Fruit fly (Drosophila melanogaster) whole organism, embryonic: ENCODE measurements around the gene CG10317.

Source experiments
- Abd-B ChIP-seq: fragments of 200-800 bp; sonication (Bioruptor generic); optimal IDR thresholded peaks from 2 replicates; lab custom pipeline; 2018; ENCODE audit warnings: missing biosample characterization, mild to moderate bottlenecking, missing genetic modification characterization, moderate library complexity
- CG11093 ChIP-seq: fragments of 200-800 bp; sonication (Bioruptor generic); IDR thresholded peaks from 3 replicates; pipeline ENCODE4 v1.3.6; 2022; ENCODE audit warnings: missing biosample characterization, missing genetic modification characterization
- CG12769 ChIP-seq: fragments of 200-800 bp; sonication (Bioruptor generic); optimal IDR thresholded peaks from 2 replicates; lab custom pipeline; 2019; ENCODE audit warnings: missing biosample characterization, mild to moderate bottlenecking, missing genetic modification characterization, moderate library complexity
- CG13424 ChIP-seq: fragments of 200-800 bp; sonication (Bioruptor generic); optimal IDR thresholded peaks from 2 replicates; lab custom pipeline; 2019; ENCODE audit warnings: missing biosample characterization, mild to moderate bottlenecking, missing genetic modification characterization, moderate library complexity
- CG14050 ChIP-seq: fragments of 200-800 bp; sonication (Bioruptor generic); IDR thresholded peaks from 3 replicates; pipeline ENCODE4 v1.3.6; 2022; ENCODE audit warnings: missing biosample characterization, missing genetic modification characterization
- CG17328 ChIP-seq: fragments of 200-800 bp; sonication (Bioruptor generic); IDR thresholded peaks from 2 replicates; pipeline ENCODE4 v1.3.6; 2022; ENCODE audit warnings: missing biosample characterization, missing genetic modification characterization
- CG2199 ChIP-seq: fragments of 200-800 bp; sonication (Bioruptor generic); IDR thresholded peaks from 3 replicates; pipeline ENCODE4 v1.3.6; 2022; ENCODE audit warnings: missing biosample characterization, missing genetic modification characterization
- CG32772 ChIP-seq: fragments of 200-800 bp; sonication (Bioruptor generic); IDR thresholded peaks from 2 replicates; pipeline ENCODE4 v1.3.6; 2022; ENCODE audit warnings: missing biosample characterization, missing genetic modification characterization
- CG4328 ChIP-seq: fragments of 200-800 bp; sonication (Bioruptor generic); optimal IDR thresholded peaks from 3 replicates; lab custom pipeline; 2017; ENCODE audit warnings: missing biosample characterization, missing genetic modification reagents, missing genetic modification characterization
- CG4707 ChIP-seq: fragments of 200-800 bp; sonication (Bioruptor generic); optimal IDR thresholded peaks from 2 replicates; lab custom pipeline; 2018; ENCODE audit warnings: missing biosample characterization, mild to moderate bottlenecking, missing genetic modification characterization, moderate library complexity
- CoRest ChIP-seq: fragments of 200-800 bp; sonication (Bioruptor generic); optimal IDR thresholded peaks from 3 replicates; lab custom pipeline; 2018; ENCODE audit warnings: missing biosample characterization, mild to moderate bottlenecking, missing genetic modification characterization, moderate library complexity
- Dbx ChIP-seq: fragments of 200-800 bp; sonication (Bioruptor generic); IDR thresholded peaks from 3 replicates; pipeline ENCODE4 v1.3.6; 2022; ENCODE audit warnings: missing biosample characterization, missing genetic modification characterization
- Dek ChIP-seq: fragments of 200-800 bp; sonication (Bioruptor generic); optimal IDR thresholded peaks from 3 replicates; lab custom pipeline; 2019; ENCODE audit warnings: missing biosample characterization, mild to moderate bottlenecking, missing genetic modification characterization, moderate library complexity
- E2f2 ChIP-seq: fragments of 200-800 bp; sonication (Bioruptor generic); IDR thresholded peaks from 2 replicates; pipeline ENCODE4 v1.3.6; 2022; ENCODE audit warnings: missing biosample characterization, missing genetic modification characterization
- Eip74EF ChIP-seq, 2 experiments: fragments of 200-800 bp in 1 of 2; fragments of >200 bp in 1 of 2; sonication (Bioruptor generic) in 1 of 2; optimal IDR thresholded peaks; 2 replicates each; lab custom pipeline; 2017 to 2019; ENCODE audit warnings: missing biosample characterization in 2 of 2, missing genetic modification characterization in 2 of 2, mild to moderate bottlenecking in 1 of 2, moderate library complexity in 1 of 2
- Ets65A ChIP-seq: fragments of 200-800 bp; sonication (Bioruptor generic); peaks from one replicate; lab custom pipeline; 2016; ENCODE audit warnings: missing biosample characterization, missing genetic modification characterization
- Kr ChIP-seq: fragments of 200-800 bp; sonication (Bioruptor generic); optimal IDR thresholded peaks from 2 replicates; lab custom pipeline; 2017; ENCODE audit warnings: missing biosample characterization, mild to moderate bottlenecking, missing genetic modification characterization
- Max ChIP-seq: fragments of 200-800 bp; sonication (Bioruptor generic); optimal IDR thresholded peaks from 2 replicates; lab custom pipeline; 2016; ENCODE audit warnings: missing biosample characterization, mild to moderate bottlenecking, missing genetic modification characterization
- NfI ChIP-seq: fragments of 200-800 bp; sonication (Bioruptor generic); optimal IDR thresholded peaks from 3 replicates; lab custom pipeline; 2018; ENCODE audit warnings: missing biosample characterization, mild to moderate bottlenecking, missing genetic modification characterization, moderate library complexity
- Oaz ChIP-seq: fragments of 200-800 bp; sonication (Bioruptor generic); IDR thresholded peaks from 2 replicates; pipeline ENCODE4 v1.3.6; 2022; ENCODE audit warnings: missing biosample characterization, missing genetic modification characterization
- Oli ChIP-seq: fragments of 200-800 bp; sonication (Bioruptor generic); optimal IDR thresholded peaks from 2 replicates; lab custom pipeline; 2018; ENCODE audit warnings: missing biosample characterization, mild to moderate bottlenecking, missing genetic modification characterization, moderate library complexity
- Rfx ChIP-seq: fragments of 200-800 bp; sonication (Bioruptor generic); IDR thresholded peaks from 2 replicates; pipeline ENCODE4 v1.3.6; 2022; ENCODE audit warnings: missing biosample characterization, missing genetic modification characterization
- Sin3A ChIP-seq: fragments of >200 bp; optimal IDR thresholded peaks from 2 replicates; lab custom pipeline; 2018
- Trl ChIP-seq, 3 experiments: fragments of >200 bp in 2 of 3; fragments of 200-800 bp in 1 of 3; sonication (Bioruptor generic) in 1 of 3; optimal IDR thresholded peaks; 2 replicates in 1 of 3; 3 replicates in 2 of 3; lab custom pipeline; 2016 to 2017; ENCODE audit warnings: missing biosample characterization in 1 of 3, missing genetic modification characterization in 1 of 3
- Xbp1 ChIP-seq: fragments of 200-800 bp; sonication (Bioruptor generic); optimal IDR thresholded peaks from 3 replicates; lab custom pipeline; 2016; ENCODE audit warnings: missing biosample characterization, mild to moderate bottlenecking, missing genetic modification characterization
- Xrp1 ChIP-seq: fragments of 200-800 bp; sonication (Bioruptor generic); IDR thresholded peaks from 2 replicates; pipeline ENCODE4 v1.3.6; 2022; ENCODE audit warnings: missing biosample characterization, missing genetic modification characterization
- amos ChIP-seq: fragments of 200-800 bp; sonication (Bioruptor generic); IDR thresholded peaks from 2 replicates; pipeline ENCODE4 v1.3.6; 2022; ENCODE audit warnings: missing biosample characterization, missing genetic modification characterization; ENCODE audit not compliant: partially characterized antibody
- ap ChIP-seq: fragments of 200-800 bp; sonication (Bioruptor generic); IDR thresholded peaks from 2 replicates; pipeline ENCODE4 v1.3.6; 2022; ENCODE audit warnings: missing biosample characterization, missing genetic modification characterization
- bcd ChIP-seq: fragments of 200-800 bp; sonication (Bioruptor generic); optimal IDR thresholded peaks from 2 replicates; lab custom pipeline; 2017; ENCODE audit warnings: missing biosample characterization, mild to moderate bottlenecking, missing genetic modification characterization
- cad ChIP-seq: fragments of >200 bp; optimal IDR thresholded peaks from 2 replicates; lab custom pipeline; 2017; ENCODE audit warnings: missing biosample characterization, missing genetic modification characterization
- caup ChIP-seq: fragments of 200-800 bp; sonication (Bioruptor generic); optimal IDR thresholded peaks from 3 replicates; lab custom pipeline; 2017; ENCODE audit warnings: missing biosample characterization, mild to moderate bottlenecking, missing genetic modification characterization, moderate library complexity; ENCODE audit not compliant: severe bottlenecking
- chinmo ChIP-seq: fragments of 200-800 bp; sonication (Bioruptor generic); IDR thresholded peaks from 4 replicates; pipeline ENCODE4 v1.3.6; 2022; ENCODE audit warnings: missing biosample characterization, missing genetic modification characterization; ENCODE audit not compliant: partially characterized antibody
- chn ChIP-seq: fragments of 200-800 bp; sonication (Bioruptor generic); optimal IDR thresholded peaks from 2 replicates; lab custom pipeline; 2016; ENCODE audit warnings: missing biosample characterization, missing genetic modification characterization
- dati ChIP-seq: fragments of 200-800 bp; sonication (Bioruptor generic); IDR thresholded peaks from 2 replicates; pipeline ENCODE4 v1.3.6; 2022; ENCODE audit warnings: missing biosample characterization, missing genetic modification characterization
- dm ChIP-seq: fragments of 200-800 bp; sonication (Bioruptor generic); optimal IDR thresholded peaks from 3 replicates; lab custom pipeline; 2016; ENCODE audit warnings: missing biosample characterization, missing genetic modification characterization
- dmrt99B ChIP-seq: fragments of 200-800 bp; sonication (Bioruptor generic); optimal IDR thresholded peaks from 2 replicates; lab custom pipeline; 2018; ENCODE audit warnings: missing biosample characterization, mild to moderate bottlenecking, missing genetic modification characterization, moderate library complexity
- esg ChIP-seq: fragments of 200-800 bp; sonication (Bioruptor generic); conservative IDR thresholded peaks from 2 replicates; pipeline ENCODE4 v1.3.6; 2022; ENCODE audit warnings: missing biosample characterization, missing genetic modification characterization
- fru ChIP-seq: fragments of >200 bp; optimal IDR thresholded peaks from 2 replicates; lab custom pipeline; 2017
- grau ChIP-seq: fragments of 200-800 bp; optimal IDR thresholded peaks from 3 replicates; lab custom pipeline; 2019; ENCODE audit warnings: missing biosample characterization, mild to moderate bottlenecking, missing genetic modification characterization, moderate library complexity
- grn ChIP-seq: fragments of 200-800 bp; sonication (Bioruptor generic); optimal IDR thresholded peaks from 3 replicates; lab custom pipeline; 2017; ENCODE audit warnings: missing biosample characterization, missing genetic modification characterization
- gt ChIP-seq: fragments of 200-800 bp; sonication (Bioruptor generic); IDR thresholded peaks from 2 replicates; pipeline ENCODE4 v1.3.6; 2022; ENCODE audit warnings: missing biosample characterization, missing genetic modification characterization
- jigr1 ChIP-seq: fragments of 200-800 bp; sonication (Bioruptor generic); IDR thresholded peaks from 3 replicates; pipeline ENCODE4 v1.3.6; 2022; ENCODE audit warnings: missing biosample characterization, missing genetic modification characterization
- mld ChIP-seq: fragments of 200-800 bp; sonication (Bioruptor generic); IDR thresholded peaks from 3 replicates; pipeline ENCODE4 v1.3.6; 2022; ENCODE audit warnings: missing biosample characterization, missing genetic modification characterization; ENCODE audit not compliant: partially characterized antibody
- row ChIP-seq: fragments of 200-800 bp; sonication (Bioruptor generic); IDR thresholded peaks from 3 replicates; pipeline ENCODE4 v1.3.6; 2022; ENCODE audit warnings: missing biosample characterization, missing genetic modification characterization
- sens ChIP-seq: fragments of 200-800 bp; sonication (Bioruptor generic); peaks from one replicate; lab custom pipeline; 2016; ENCODE audit warnings: missing biosample characterization, missing genetic modification characterization
- sim ChIP-seq: fragments of 200-800 bp; sonication (Bioruptor generic); IDR thresholded peaks from 2 replicates; pipeline ENCODE4 v1.3.6; 2022; ENCODE audit warnings: missing biosample characterization, missing genetic modification characterization
- tgo ChIP-seq: fragments of 200-800 bp; sonication (Bioruptor generic); IDR thresholded peaks from 3 replicates; pipeline ENCODE4 v1.3.6; 2022; ENCODE audit warnings: missing biosample characterization, missing genetic modification characterization
- tll ChIP-seq, 2 experiments: fragments of 200-800 bp in 1 of 2; fragments of >200 bp in 1 of 2; sonication (Bioruptor generic) in 1 of 2; optimal IDR thresholded peaks; 2 replicates each; lab custom pipeline; 2017 to 2019; ENCODE audit warnings: missing biosample characterization in 2 of 2, missing genetic modification characterization in 2 of 2, mild to moderate bottlenecking in 1 of 2, moderate library complexity in 1 of 2
- usp ChIP-seq: fragments of >200 bp; optimal IDR thresholded peaks from 2 replicates; lab custom pipeline; 2017; ENCODE audit warnings: missing biosample characterization, missing genetic modification characterization
- vvl ChIP-seq: fragments of 200-800 bp; sonication (Bioruptor generic); IDR thresholded peaks from 2 replicates; pipeline ENCODE4 v1.3.6; 2022; ENCODE audit warnings: missing biosample characterization, missing genetic modification characterization
- wdn ChIP-seq: fragments of 200-800 bp; sonication (Bioruptor generic); IDR thresholded peaks from 2 replicates; pipeline ENCODE4 v1.3.6; 2022; ENCODE audit warnings: missing biosample characterization, missing genetic modification characterization

Gene CG10317

dm6 chr3R:16368288-16368687 lies 2.0 kb downstream of the CG10317 start, which contains the start of gene js (continued):
- TF ChIP-seq bcd (GFP tag; lab: Kevin White, UChicago) = peak; percentile 8
- TF ChIP-seq Abd-B = no peak
- TF ChIP-seq CG4707 (GFP tag; lab: Kevin White, UChicago) = peak; percentile 25
- TF ChIP-seq CG12769 (tag; lab: Kevin White, UChicago) = peak; percentile 16
- TF ChIP-seq Kr (GFP tag; lab: Kevin White, UChicago) = no peak
- peak; percentile 16; the same call in 1 of the 2 replicates for TF ChIP-seq Xrp1
- TF ChIP-seq chinmo (GFP tag; lab: Robert Waterston, UW) = 0 out of 4 replicates have a peak, but pooled peaks have one; percentile 15
- no peak for TF ChIP-seq chn (GFP tag; lab: Kevin White, UChicago)
- no peak for TF ChIP-seq dmrt99B (tag; lab: Kevin White, UChicago)
- TF ChIP-seq E2f2 (GFP tag; lab: Robert Waterston, UW) = peak; percentile 21; the same call in 1 of the 2 replicates
- TF ChIP-seq tll (GFP tag; optimal IDR thresholded peaks at IDR 0.05; lab: Kevin White, UChicago) = no peak
- no peak for TF ChIP-seq amos (GFP tag; lab: Robert Waterston, UW)
- TF ChIP-seq CG13424 (tag; lab: Kevin White, UChicago) = peak; percentile 42
- peak; percentile 42 for TF ChIP-seq NfI (GFP tag; lab: Kevin White, UChicago)
- no peak for TF ChIP-seq grn (GFP tag; lab: Kevin White, UChicago)
- TF ChIP-seq dati (GFP tag; lab: Robert Waterston, UW) = no peak
- no peak for TF ChIP-seq gt (GFP tag; lab: Robert Waterston, UW)
- no peak for TF ChIP-seq CG2199 (GFP tag; lab: Robert Waterston, UW)
- TF ChIP-seq dm = no peak
- TF ChIP-seq ap (GFP tag; lab: Robert Waterston, UW) = 0 out of 2 replicates have a peak, but pooled peaks have one; percentile 11
- TF ChIP-seq jigr1 = no peak
- TF ChIP-seq Ets65A (GFP tag; lab: Kevin White, UChicago) = peak; percentile 27
- no peak for TF ChIP-seq fru (lab: Kevin White, UChicago)
- TF ChIP-seq CG32772 (GFP tag; lab: Robert Waterston, UW) = 0 out of 2 replicates have a peak, but pooled peaks have one; percentile 32
- no peak for TF ChIP-seq Dbx (GFP tag; lab: Robert Waterston, UW)
- TF ChIP-seq Oaz (GFP tag; lab: Robert Waterston, UW) = no peak
- no peak for TF ChIP-seq wdn (GFP tag; lab: Robert Waterston, UW)
- no peak for TF ChIP-seq Rfx (GFP tag; lab: Robert Waterston, UW)
- no peak for TF ChIP-seq grau (tag; lab: Kevin White, UChicago)
- TF ChIP-seq Oli (tag; lab: Kevin White, UChicago) = peak; percentile 43
- TF ChIP-seq CG4328 (GFP tag; lab: Kevin White, UChicago) = no peak
- no peak; the same call in 1 of the 3 replicates for TF ChIP-seq row (GFP tag; lab: Robert Waterston, UW)
- no peak for TF ChIP-seq cad (GFP tag; lab: Kevin White, UChicago)
- TF ChIP-seq Xbp1 (GFP tag; lab: Kevin White, UChicago) = peak; percentile 26
- no peak for TF ChIP-seq Eip74EF (GFP tag; optimal IDR thresholded peaks at IDR 0.05; lab: Kevin White, UChicago)
- peak; percentile 20; the same call in 1 of the 3 replicates for TF ChIP-seq CG14050
- no peak for TF ChIP-seq Max (GFP tag; lab: Kevin White, UChicago)
- no peak for TF ChIP-seq CG17328 (GFP tag; lab: Robert Waterston, UW)
- TF ChIP-seq CG11093 (GFP tag; lab: Robert Waterston, UW) = no peak
- TF ChIP-seq vvl (GFP tag; lab: Robert Waterston, UW) = peak; percentile 8; the same call in 1 of the 2 replicates
- no peak for TF ChIP-seq mld (GFP tag; lab: Robert Waterston, UW)
- no peak for TF ChIP-seq caup
- 0 out of 2 replicates have a peak, but pooled peaks have one; percentile 14 for TF ChIP-seq esg (GFP tag; lab: Robert Waterston, UW)
- TF ChIP-seq sens (GFP tag; lab: Kevin White, UChicago) = peak; percentile 49
- TF ChIP-seq Dek = no peak
- no peak for TF ChIP-seq sim (GFP tag; lab: Robert Waterston, UW)
- 0 out of 3 replicates have a peak, but pooled peaks have one; percentile 23 for TF ChIP-seq tgo (GFP tag; lab: Robert Waterston, UW)
- TF ChIP-seq Trl (optimal IDR thresholded peaks at IDR 0.05; lab: Kevin White, UChicago) = no peak
- TF ChIP-seq Trl (GFP tag; optimal IDR thresholded peaks at IDR 0.05; lab: Kevin White, UChicago) = no peak
- TF ChIP-seq Sin3A (lab: Kevin White, UChicago) = no peak
- TF ChIP-seq usp (GFP tag; lab: Kevin White, UChicago) = no peak
- TF ChIP-seq CoRest = peak; percentile 11
